Worm (Caenorhabditis elegans) whole organism, early embryonic: ENCODE measurements around the gene ttr-5.

ENCODE experiments used
- B0310.2 ChIP-seq: sonication (generic microtip); optimal IDR thresholded peaks from 2 replicates; lab custom pipeline; 2016; ENCODE audit warnings: mild to moderate bottlenecking, missing genetic modification characterization, missing compliant biosample characterization
- aly-1 ChIP-seq: sonication (generic microtip); optimal IDR thresholded peaks from 2 replicates; lab custom pipeline; 2016; ENCODE audit warnings: missing genetic modification characterization, missing compliant biosample characterization
- ama-1 ChIP-seq: fragments of 150-350 bp; optimal IDR thresholded peaks from 2 replicates; lab custom pipeline; 2014
- ceh-13 ChIP-seq: fragments of 200-800 bp; sonication (Bioruptor generic); optimal IDR thresholded peaks from 2 replicates; lab custom pipeline; 2018; ENCODE audit warnings: mild to moderate bottlenecking, missing genetic modification characterization, missing compliant biosample characterization
- ceh-36 ChIP-seq: sonication (generic microtip); optimal IDR thresholded peaks from 2 replicates; lab custom pipeline; 2016; ENCODE audit warnings: missing genetic modification characterization, inconsistent platforms, missing compliant biosample characterization
- ets-7 ChIP-seq: sonication (generic microtip); optimal IDR thresholded peaks from 2 replicates; lab custom pipeline; 2016; ENCODE audit warnings: missing genotype, missing genetic modification characterization, missing compliant biosample characterization
- flt-1 ChIP-seq: fragments of 200-800 bp; sonication (Bioruptor generic); IDR thresholded peaks from 2 replicates; pipeline ENCODE4 v1.3.6; 2022; ENCODE audit warnings: missing genetic modification characterization, missing compliant biosample characterization
- hmbx-1 ChIP-seq: sonication (generic microtip); optimal IDR thresholded peaks from 2 replicates; lab custom pipeline; 2016; ENCODE audit warnings: mild to moderate bottlenecking, missing genetic modification characterization, missing compliant biosample characterization
- hmg-4 ChIP-seq: fragments of 200-800 bp; sonication (Bioruptor generic); optimal IDR thresholded peaks from 2 replicates; lab custom pipeline; 2018; ENCODE audit warnings: mild to moderate bottlenecking, missing genetic modification characterization, missing compliant biosample characterization
- hnd-1 ChIP-seq: sonication (generic microtip); optimal IDR thresholded peaks from 2 replicates; lab custom pipeline; 2016; ENCODE audit warnings: missing genetic modification characterization, missing compliant biosample characterization
- pes-1 ChIP-seq: fragments of 200-800 bp; sonication (Bioruptor generic); IDR thresholded peaks from 2 replicates; pipeline ENCODE4 v1.3.6; 2022; ENCODE audit warnings: missing genetic modification reagents, missing genetic modification characterization, missing compliant biosample characterization
- sea-1 ChIP-seq: fragments of 200-800 bp; sonication (Bioruptor generic); conservative IDR thresholded peaks from 2 replicates; pipeline ENCODE4 v1.3.6; 2022; ENCODE audit warnings: missing genetic modification characterization, missing compliant biosample characterization
- tbx-37 ChIP-seq: fragments of 200-800 bp; sonication (Bioruptor generic); conservative IDR thresholded peaks from 2 replicates; pipeline ENCODE4 v1.3.6; 2022; ENCODE audit warnings: missing genetic modification reagents, missing genetic modification characterization, missing compliant biosample characterization
- tra-4 ChIP-seq: sonication (generic microtip); optimal IDR thresholded peaks from 2 replicates; lab custom pipeline; 2017; ENCODE audit warnings: missing genetic modification characterization, missing compliant biosample characterization

DNA sequence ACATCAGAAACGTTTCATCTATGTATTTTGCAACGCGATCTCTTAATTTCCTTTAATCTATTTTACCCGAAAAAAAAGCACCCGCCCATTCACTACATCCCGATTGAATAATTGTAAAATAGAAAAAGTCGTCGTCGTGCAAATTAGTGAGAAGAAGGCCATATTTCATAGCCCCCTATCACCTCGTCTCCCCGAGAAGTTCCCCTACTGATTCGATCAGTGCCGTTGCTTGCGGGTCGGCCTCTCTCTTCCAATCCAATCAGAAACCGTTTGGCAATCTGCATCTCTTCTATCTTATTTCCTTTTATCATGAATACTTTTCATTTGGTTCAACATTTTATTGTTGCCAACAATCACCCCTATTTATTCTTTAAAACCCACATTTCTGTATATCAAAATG, 31.0 kb upstream of the ttr-5 start:
- no peak for TF ChIP-seq ama-1 (lab: Kevin White, UChicago)
- TF ChIP-seq ets-7 (tag; lab: Kevin White, UChicago): no peak
- TF ChIP-seq ceh-36 (tag; lab: Kevin White, UChicago): no peak
- TF ChIP-seq flt-1: no peak
- no peak for TF ChIP-seq B0310.2
- TF ChIP-seq hmbx-1 (tag; lab: Kevin White, UChicago): no peak
- TF ChIP-seq tbx-37: no peak
- no peak for TF ChIP-seq aly-1 (tag; lab: Kevin White, UChicago)
- TF ChIP-seq hnd-1 (tag; lab: Kevin White, UChicago): no peak
- no peak for TF ChIP-seq pes-1 (GFP tag; lab: Robert Waterston, UW)
- TF ChIP-seq hmg-4 (GFP tag; lab: Kevin White, UChicago): no peak
- no peak for TF ChIP-seq sea-1 (GFP tag; lab: Robert Waterston, UW)
- TF ChIP-seq tra-4 (tag; lab: Kevin White, UChicago): no peak
- TF ChIP-seq ceh-13: no peak
